Fruit fly (Drosophila melanogaster) whole organism, wandering third instar larva: Measurements from ENCODE around the gene Ten-a.

Source experiments
- Abd-B ChIP-seq: fragments of >200 bp; optimal IDR thresholded peaks from 2 replicates; lab custom pipeline; 2017; ENCODE audit warnings: missing biosample characterization, missing genetic modification characterization
- CG32264 ChIP-seq: fragments of 200-800 bp; sonication (Bioruptor generic); optimal IDR thresholded peaks from 2 replicates; lab custom pipeline; 2016; ENCODE audit warnings: missing biosample characterization, missing genetic modification characterization
- CrebA ChIP-seq: fragments of 200-800 bp; sonication (Bioruptor generic); optimal IDR thresholded peaks from 2 replicates; lab custom pipeline; 2016; ENCODE audit warnings: missing biosample characterization, mild to moderate bottlenecking, missing genetic modification characterization, borderline replicate concordance
- Dfd ChIP-seq: fragments of >200 bp; optimal IDR thresholded peaks from 2 replicates; lab custom pipeline; 2017; ENCODE audit warnings: missing biosample characterization, missing genetic modification characterization
- Dif ChIP-seq: fragments of 200-275, 200-300 bp; sonication (Bioruptor generic); optimal IDR thresholded peaks from 2 replicates; lab custom pipeline; 2018; ENCODE audit warnings: missing biosample characterization, missing genetic modification characterization; ENCODE audit not compliant: partially characterized antibody
- GATAd ChIP-seq: sonication (Bioruptor generic); optimal IDR thresholded peaks from 2 replicates; lab custom pipeline; 2016; ENCODE audit warnings: missing biosample characterization, missing genetic modification characterization
- HLH106 ChIP-seq: fragments of 200-800 bp; optimal IDR thresholded peaks from 3 replicates; lab custom pipeline; 2019; ENCODE audit warnings: missing biosample characterization, mild to moderate bottlenecking, missing genetic modification characterization, moderate library complexity
- Hnf4 ChIP-seq: fragments of 200-800 bp; sonication (Bioruptor generic); optimal IDR thresholded peaks from 2 replicates; lab custom pipeline; 2016; ENCODE audit warnings: missing biosample characterization, mild to moderate bottlenecking, missing genetic modification characterization
- Hr78 ChIP-seq: fragments of >200 bp; optimal IDR thresholded peaks from 2 replicates; lab custom pipeline; 2017; ENCODE audit warnings: missing biosample characterization, missing genetic modification characterization
- Hr83 ChIP-seq: fragments of 200-300 bp; sonication (Bioruptor generic); optimal IDR thresholded peaks from 2 replicates; lab custom pipeline; 2016; ENCODE audit warnings: missing biosample characterization, mild to moderate bottlenecking, missing genetic modification characterization, moderate library complexity; ENCODE audit not compliant: poor library complexity, severe bottlenecking
- Jra ChIP-seq: sonication (Bioruptor generic); optimal IDR thresholded peaks from 2 replicates; lab custom pipeline; 2016; ENCODE audit warnings: missing biosample characterization, missing genetic modification characterization
- Mio ChIP-seq: sonication (Bioruptor generic); optimal IDR thresholded peaks from 2 replicates; lab custom pipeline; 2016; ENCODE audit warnings: missing biosample characterization, missing genetic modification characterization
- Myc ChIP-seq: fragments of >200 bp; optimal IDR thresholded peaks from 2 replicates; lab custom pipeline; 2017
- OdsH ChIP-seq: fragments of 200-800 bp; sonication (Bioruptor generic); optimal IDR thresholded peaks from 2 replicates; lab custom pipeline; 2016; ENCODE audit warnings: missing biosample characterization, mild to moderate bottlenecking, missing genetic modification characterization
- Rel ChIP-seq, 2 experiments: fragments of 200-800 bp; sonication (Bioruptor generic) in 1 of 2; optimal IDR thresholded peaks; 2 replicates in 1 of 2; 3 replicates in 1 of 2; lab custom pipeline; 2016 to 2019; ENCODE audit warnings: mild to moderate bottlenecking in 2 of 2, missing biosample characterization in 2 of 2, missing genetic modification characterization in 2 of 2, moderate library complexity in 1 of 2
- Vsx2 ChIP-seq: fragments of 200-300, 225-300 bp; sonication (Bioruptor generic); optimal IDR thresholded peaks from 2 replicates; lab custom pipeline; 2018; ENCODE audit warnings: missing biosample characterization, missing genetic modification characterization; ENCODE audit not compliant: partially characterized antibody
- br ChIP-seq: fragments of 200-800 bp; sonication (Bioruptor generic); optimal IDR thresholded peaks from 2 replicates; lab custom pipeline; 2016; ENCODE audit warnings: missing biosample characterization, missing genetic modification characterization
- dl ChIP-seq, 2 experiments: fragments of 175-275, 200-275 bp in 1 of 2; fragments of 200-275 bp in 1 of 2; sonication (Bioruptor generic); optimal IDR thresholded peaks; lab custom pipeline; 2018; ENCODE audit warnings: mild to moderate bottlenecking in 2 of 2, missing biosample characterization in 2 of 2, missing genetic modification characterization in 2 of 2, moderate library complexity in 2 of 2; ENCODE audit not compliant: partially characterized antibody in 2 of 2, insufficient read depth in 1 of 2
- dmrt93B ChIP-seq: fragments of 200-800 bp; sonication (Bioruptor generic); optimal IDR thresholded peaks from 2 replicates; lab custom pipeline; 2018; ENCODE audit warnings: missing biosample characterization, mild to moderate bottlenecking, missing genetic modification characterization
- ey ChIP-seq: fragments of 200-800 bp; sonication (Bioruptor generic); optimal IDR thresholded peaks from 2 replicates; lab custom pipeline; 2016; ENCODE audit warnings: missing biosample characterization, missing genetic modification characterization
- foxo ChIP-seq, 2 experiments: fragments of 200-800 bp; sonication (Bioruptor generic); optimal IDR thresholded peaks; 2 replicates in 1 of 2; 3 replicates in 1 of 2; lab custom pipeline; 2016 to 2017; ENCODE audit warnings: missing biosample characterization in 2 of 2, missing genetic modification characterization in 2 of 2
- fru ChIP-seq: fragments of 200-800 bp; sonication (Bioruptor generic); optimal IDR thresholded peaks from 3 replicates; lab custom pipeline; 2016; ENCODE audit warnings: missing biosample characterization, mild to moderate bottlenecking, missing genetic modification characterization
- jim ChIP-seq: fragments of 175-275, 200-325 bp; sonication (Bioruptor generic); optimal IDR thresholded peaks from 2 replicates; lab custom pipeline; 2016; ENCODE audit warnings: missing biosample characterization, mild to moderate bottlenecking, missing genetic modification characterization
- lola ChIP-seq: fragments of >200 bp; optimal IDR thresholded peaks from 2 replicates; lab custom pipeline; 2017; ENCODE audit warnings: missing biosample characterization, missing genetic modification characterization
- psq ChIP-seq: fragments of 200-800 bp; sonication (Bioruptor generic); optimal IDR thresholded peaks from 3 replicates; lab custom pipeline; 2017; ENCODE audit warnings: missing biosample characterization, mild to moderate bottlenecking, missing genetic modification characterization, moderate library complexity
- sage ChIP-seq: fragments of 200-800 bp; sonication (Bioruptor generic); optimal IDR thresholded peaks from 2 replicates; lab custom pipeline; 2016; ENCODE audit warnings: missing biosample characterization, mild to moderate bottlenecking, missing genetic modification characterization
- tai ChIP-seq: sonication (Bioruptor generic); optimal IDR thresholded peaks from 2 replicates; lab custom pipeline; 2016; ENCODE audit warnings: missing biosample characterization, missing genetic modification characterization

Gene Ten-a

DNA sequence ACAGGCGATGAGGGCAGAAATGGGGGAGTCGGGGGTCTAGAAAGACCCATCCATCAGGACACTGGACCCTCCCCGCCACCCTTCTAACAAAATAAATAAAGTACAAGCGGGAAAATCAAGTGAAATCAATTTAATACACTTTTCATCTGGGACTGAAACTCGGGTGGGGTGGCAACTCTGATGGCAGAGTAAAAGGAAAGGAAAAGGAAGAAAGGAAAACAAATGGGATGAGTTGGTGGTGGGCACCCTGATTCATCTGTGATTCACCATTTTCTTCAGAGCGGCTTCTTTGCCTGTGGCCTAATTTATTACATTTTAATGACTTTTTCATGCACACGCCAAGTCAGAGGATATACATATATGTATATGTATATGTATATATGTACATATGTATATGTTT lies 215.9 kb downstream of the Ten-a start:
- TF ChIP-seq CG32264 (GFP tag; lab: Kevin White, UChicago) (no peak), CrebA (GFP tag; lab: Kevin White, UChicago) (no peak), lola (GFP tag; lab: Kevin White, UChicago) (no peak), Rel (GFP tag; optimal IDR thresholded peaks at IDR 0.05; lab: Kevin White, UChicago) (no peak), Rel (tag; optimal IDR thresholded peaks at IDR 0.05; lab: Kevin White, UChicago) (no peak), GATAd (GFP tag; lab: Kevin White, UChicago) (no peak), ey (GFP tag; lab: Kevin White, UChicago) (no peak), psq (GFP tag; lab: Kevin White, UChicago) (no peak), Hnf4 (GFP tag; lab: Kevin White, UChicago) (no peak), tai (GFP tag; lab: Kevin White, UChicago) (no peak), dl (GFP tag; optimal IDR thresholded peaks at IDR 0.05; lab: Kevin White, UChicago; ENCODE audit: insufficient read depth in 1 of 2, partially characterized antibody in 2 of 2) (no peak), Dif (GFP tag; lab: Kevin White, UChicago) (no peak), Dfd (GFP tag; lab: Kevin White, UChicago) (no peak), sage (GFP tag; lab: Kevin White, UChicago) (no peak), fru (GFP tag; lab: Kevin White, UChicago) (no peak), foxo (GFP tag; optimal IDR thresholded peaks at IDR 0.05; lab: Kevin White, UChicago) (no peak), dmrt93B (GFP tag; lab: Kevin White, UChicago) (no peak), OdsH (no peak), jim (GFP tag; lab: Kevin White, UChicago) (no peak)

DNA sequence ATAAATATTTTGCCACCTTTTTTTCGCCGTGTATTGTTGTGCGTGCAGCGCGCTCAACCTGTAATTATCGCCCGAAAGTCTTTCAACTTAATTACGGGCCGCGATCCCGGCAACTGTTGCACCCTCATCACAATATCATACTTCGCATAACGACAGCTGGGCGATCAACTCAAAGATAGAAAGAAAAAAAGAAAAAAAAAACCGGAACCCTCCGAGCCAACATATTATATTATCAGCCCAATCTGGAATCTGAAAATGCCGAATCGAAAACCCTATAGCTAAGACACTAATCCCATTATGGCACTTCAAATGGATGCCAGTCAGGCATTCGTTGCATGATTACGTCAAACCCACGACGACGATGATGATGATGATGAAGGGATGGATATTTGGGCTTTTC lies 217.3 kb downstream of the Ten-a start:
- TF ChIP-seq lola (GFP tag; lab: Kevin White, UChicago) (no peak), Abd-B (GFP tag; lab: Kevin White, UChicago) (no peak), foxo (GFP tag; optimal IDR thresholded peaks at IDR 0.05; lab: Kevin White, UChicago) (no peak), Mio (GFP tag; lab: Kevin White, UChicago) (no peak), Jra (GFP tag; lab: Kevin White, UChicago) (no peak)
- TF ChIP-seq, all 38 proteins: peak for 0

- no peak for TF ChIP-seq HLH106
- TF ChIP-seq ey (GFP tag; lab: Kevin White, UChicago): no peak
- no peak for TF ChIP-seq Vsx2 (GFP tag; lab: Kevin White, UChicago)
- no peak for TF ChIP-seq psq (GFP tag; lab: Kevin White, UChicago)
- no peak for TF ChIP-seq Myc
- TF ChIP-seq Hr83 (GFP tag; lab: Kevin White, UChicago): no peak
- TF ChIP-seq, all 38 proteins: peak for 0
Observed at dm6 chrX:12266012-12266411, 222.5 kb downstream of the Ten-a start.

DNA sequence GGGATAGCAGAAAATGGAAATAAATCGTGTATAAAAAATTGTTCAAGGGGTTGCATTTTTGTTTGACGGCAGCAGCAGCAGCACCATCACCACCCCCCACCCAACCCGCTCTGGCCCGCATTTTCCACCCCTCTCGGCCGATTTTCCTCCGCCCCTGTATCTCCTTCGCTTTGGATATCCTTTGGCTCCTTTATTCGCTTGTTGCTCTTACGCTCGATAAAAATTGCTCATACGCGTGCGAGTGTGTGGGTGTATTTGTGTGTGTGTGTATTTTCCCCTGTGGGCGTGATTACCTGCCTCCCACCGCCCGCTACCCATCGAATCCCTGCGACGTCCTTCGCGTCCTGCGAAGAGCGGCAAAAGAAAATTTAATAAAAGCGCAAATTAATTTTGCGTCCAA lies 224.7 kb downstream of the Ten-a start:
- TF ChIP-seq sage (GFP tag; lab: Kevin White, UChicago) (no peak), fru (GFP tag; lab: Kevin White, UChicago) (no peak), GATAd (GFP tag; lab: Kevin White, UChicago) (no peak), br (no peak), Vsx2 (GFP tag; lab: Kevin White, UChicago) (no peak), Dfd (GFP tag; lab: Kevin White, UChicago) (peak; percentile 63)

dm6 chrX:12273900-12274299 lies 230.4 kb downstream of the Ten-a start:
- TF ChIP-seq Dfd (GFP tag; lab: Kevin White, UChicago) (peak; percentile 97), Hr78 (GFP tag; lab: Kevin White, UChicago) (no peak)

DNA sequence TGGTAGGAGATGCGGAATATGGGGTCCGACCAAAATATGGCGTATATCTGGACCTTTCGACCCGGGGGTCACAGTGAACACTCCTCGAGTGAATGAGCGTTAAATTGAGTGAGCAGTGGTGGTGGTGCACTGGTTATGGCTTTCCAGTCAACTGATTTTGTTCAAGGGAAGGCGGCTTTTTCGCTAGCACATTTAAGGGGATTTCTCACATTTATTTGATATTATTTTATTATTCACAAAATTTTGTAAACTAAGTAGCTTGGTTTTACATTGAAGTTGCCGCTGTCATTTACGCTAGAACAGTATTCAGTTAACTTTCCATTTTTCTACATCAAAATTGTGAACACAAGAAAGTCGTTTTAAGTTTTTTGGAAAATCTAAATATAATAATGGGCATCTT lies 230.8 kb downstream of the Ten-a start, which contains the start of gene CG45603:
CG45603 (plus strand) TSS at position 301 of the 400 bp plus-strand sequence.
- TF ChIP-seq GATAd (GFP tag; lab: Kevin White, UChicago): no peak
- TF ChIP-seq ey (GFP tag; lab: Kevin White, UChicago): no peak
- TF ChIP-seq tai (GFP tag; lab: Kevin White, UChicago): no peak
- TF ChIP-seq br: no peak
- no peak for TF ChIP-seq Jra (GFP tag; lab: Kevin White, UChicago)
- no peak for TF ChIP-seq dl (GFP tag; optimal IDR thresholded peaks at IDR 0.05; lab: Kevin White, UChicago; ENCODE audit: insufficient read depth in 1 of 2, partially characterized antibody in 2 of 2)
- TF ChIP-seq Hr78 (GFP tag; lab: Kevin White, UChicago): no peak
- TF ChIP-seq psq (GFP tag; lab: Kevin White, UChicago): no peak
- TF ChIP-seq, all 38 proteins: peak for 0
